Worm (Caenorhabditis elegans): ENCODE results near the gene srw-12.

DNA sequence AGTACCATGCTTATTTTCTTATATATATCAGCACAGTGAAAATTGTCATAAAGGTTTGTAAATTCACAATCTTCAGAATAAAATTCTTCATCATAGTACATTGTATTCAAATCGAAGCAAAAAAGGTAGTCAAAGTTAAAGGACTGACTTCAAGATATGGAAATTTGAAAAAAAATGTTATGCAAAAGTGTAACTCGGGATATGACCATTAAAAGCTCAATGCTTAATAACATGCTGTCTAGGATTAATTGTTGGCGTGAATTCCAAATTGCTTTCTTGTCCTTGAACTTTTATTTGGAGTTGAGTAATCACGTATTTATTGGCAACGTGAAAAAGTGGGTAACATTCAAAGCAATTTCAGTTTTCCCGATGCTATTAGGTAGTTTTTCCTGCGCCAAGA is 36.3 kb upstream of the srw-12 start, which contains the start of gene srw-16:
- TF ChIP-seq ztf-11 (tag; optimal IDR thresholded peaks at IDR 0.05) (no peak), blmp-1 (tag; optimal IDR thresholded peaks at IDR 0.05; ENCODE audit: insufficient read depth) (no peak)
